Worm (Caenorhabditis elegans) whole organism, midembryonic: ENCODE measurements around the gene R155.3.

Source experiments
- T22C8.4 ChIP-seq: fragments of 200-800 bp; sonication (Bioruptor generic); IDR thresholded peaks from 2 replicates; pipeline ENCODE4 v1.3.6; 2022; ENCODE audit warnings: missing genetic modification characterization, missing compliant biosample characterization
- ref-1 ChIP-seq: fragments of 200-800 bp; sonication (Bioruptor generic); conservative IDR thresholded peaks from 2 replicates; pipeline ENCODE4 v1.3.6; 2022; ENCODE audit warnings: missing genetic modification reagents, missing genetic modification characterization, missing compliant biosample characterization

ce11 chrIII:1961895-1962506 lies 14.5 kb downstream of the R155.3 start, which contains the start of gene mboa-6:
- no peak for TF ChIP-seq T22C8.4 (GFP tag; lab: Robert Waterston, UW)
- TF ChIP-seq ref-1 (GFP tag; lab: Robert Waterston, UW) = no peak
